Worm (Caenorhabditis elegans): ENCODE results near the gene attf-2.

attf-2 gene

ce11 chrV:7198403-7198802, 2.5 kb upstream of the attf-2 start (continued):
- TF ChIP-seq sdz-12 (GFP tag; optimal IDR thresholded peaks at IDR 0.05) (peak; percentile 5), unc-39 (tag; optimal IDR thresholded peaks at IDR 0.05) (no peak), zfp-2 (tag; optimal IDR thresholded peaks at IDR 0.05) (no peak), nhr-77 (tag; optimal IDR thresholded peaks at IDR 0.05) (peak; percentile 39), dmd-8 (GFP tag; IDR thresholded peaks at IDR 0.05) (no peak), nhr-42 (GFP tag; IDR thresholded peaks at IDR 0.05) (0 out of 2 replicates have a peak, but pooled peaks have one; percentile 10), unc-130 (GFP tag; optimal IDR thresholded peaks at IDR 0.05) (peak; percentile 2), F10B5.3 (tag; optimal IDR thresholded peaks at IDR 0.05) (peak; percentile 38), T20F7.1 (GFP tag; optimal IDR thresholded peaks at IDR 0.05) (peak; percentile 41), madf-9 (GFP tag; conservative IDR thresholded peaks at IDR 0.05) (no peak), lin-13 (GFP tag; optimal IDR thresholded peaks at IDR 0.05) (peak; percentile 74), pqm-1 (tag; optimal IDR thresholded peaks at IDR 0.05) (peak; percentile 63), T26A8.4 (GFP tag; IDR thresholded peaks at IDR 0.05) (0 out of 2 replicates have a peak, but pooled peaks have one; percentile 37), duxl-1 (tag; optimal IDR thresholded peaks at IDR 0.05; ENCODE audit: poor library complexity) (peak; percentile 57), arid-1 (GFP tag; conservative IDR thresholded peaks at IDR 0.05) (peak; percentile 59; the same call in 1 of the 2 replicates), madf-5 (GFP tag; IDR thresholded peaks at IDR 0.05) (no peak), set-16 (GFP tag; IDR thresholded peaks at IDR 0.05) (no peak), mdl-1 (tag; optimal IDR thresholded peaks at IDR 0.05) (peak in 1 of 2 experiments; percentile 21), ceh-82 (tag; optimal IDR thresholded peaks at IDR 0.05) (no peak), nhr-28 (tag; optimal IDR thresholded peaks at IDR 0.05) (peak; percentile 86), snpc-1.2 (GFP tag; IDR thresholded peaks at IDR 0.05) (no peak), mxl-2 (GFP tag; conservative IDR thresholded peaks at IDR 0.05) (no peak; the same call in 1 of the 2 replicates), ctbp-1 (GFP tag; IDR thresholded peaks at IDR 0.05) (no peak), unc-62 (GFP tag; optimal IDR thresholded peaks at IDR 0.05 in 1 of 2) (peak in 1 of 2 experiments; percentile 72), unc-62 (tag; optimal IDR thresholded peaks at IDR 0.05) (no peak)

ce11 chrV:7197036-7197435, 1.1 kb upstream of the attf-2 start:
- no peak for TF ChIP-seq arid-1 (GFP tag; conservative IDR thresholded peaks at IDR 0.05)
- no peak for TF ChIP-seq lin-1 (GFP tag; IDR thresholded peaks at IDR 0.05)
- 0 out of 2 replicates have a peak, but pooled peaks have one; percentile 20 for TF ChIP-seq nhr-42 (GFP tag; IDR thresholded peaks at IDR 0.05)
- TF ChIP-seq nhr-41 (GFP tag; IDR thresholded peaks at IDR 0.05): no peak
- no peak for TF ChIP-seq nhr-10 (tag; optimal IDR thresholded peaks at IDR 0.05)
- no peak for TF ChIP-seq ceh-32 (tag; optimal IDR thresholded peaks at IDR 0.05; ENCODE audit: poor library complexity)
- 0 out of 2 replicates have a peak, but pooled peaks have one; percentile 49 for TF ChIP-seq lim-7 (GFP tag; IDR thresholded peaks at IDR 0.05)

- TF ChIP-seq zip-2 (tag; optimal IDR thresholded peaks at IDR 0.05) (peak; percentile 49), vab-7 (GFP tag; IDR thresholded peaks at IDR 0.05) (0 out of 2 replicates have a peak, but pooled peaks have one; percentile 14), ceh-62 (tag; optimal IDR thresholded peaks at IDR 0.05) (no peak), duxl-1 (tag; optimal IDR thresholded peaks at IDR 0.05; ENCODE audit: poor library complexity) (peak; percentile 77), mxl-3 (GFP tag; optimal IDR thresholded peaks at IDR 0.05) (peak; percentile 43), nhr-237 (tag; optimal IDR thresholded peaks at IDR 0.05) (no peak), nhr-76 (tag; optimal IDR thresholded peaks at IDR 0.05) (no peak), gei-8 (GFP tag; optimal IDR thresholded peaks at IDR 0.05) (no peak), nhr-6 (tag; optimal IDR thresholded peaks at IDR 0.05) (peak; percentile 83), snpc-4 (tag; optimal IDR thresholded peaks at IDR 0.05) (peak; percentile 24), lsy-2 (tag; optimal IDR thresholded peaks at IDR 0.05) (peak; percentile 71 to 93), nhr-111 (GFP tag; optimal IDR thresholded peaks at IDR 0.05) (no peak), sdz-12 (GFP tag; optimal IDR thresholded peaks at IDR 0.05) (no peak), Y75B8A.6 (GFP tag; IDR thresholded peaks at IDR 0.05) (no peak), unc-62 (GFP tag; optimal IDR thresholded peaks at IDR 0.05 in 1 of 2) (peak in 1 of 2 experiments; percentile 98), unc-62 (tag; optimal IDR thresholded peaks at IDR 0.05) (no peak), lin-1 (GFP tag; IDR thresholded peaks at IDR 0.05) (peak; percentile 65), T20F7.1 (GFP tag; optimal IDR thresholded peaks at IDR 0.05) (no peak), ceh-44 (GFP tag; IDR thresholded peaks at IDR 0.05) (no peak), snpc-1.2 (GFP tag; IDR thresholded peaks at IDR 0.05) (peak; percentile 53; the same call in 1 of the 2 replicates), mep-1 (tag; optimal IDR thresholded peaks at IDR 0.05) (peak; percentile 90), daf-19 (GFP tag; conservative IDR thresholded peaks at IDR 0.05) (no peak), F44E2.7 (GFP tag; IDR thresholded peaks at IDR 0.05) (no peak), lin-39 (tag; optimal IDR thresholded peaks at IDR 0.05) (no peak), zfp-3 (GFP tag; conservative IDR thresholded peaks at IDR 0.05) (peak; percentile 72)
Measured at ce11 chrV:7196498-7196966, 595 bp upstream of the attf-2 start, which contains the start of gene F09G2.2. Gene F09G2.2 (plus strand): TSS chrV:7196916.

All from whole organism, L4 larva.